Fruit fly (Drosophila melanogaster) whole organism, embryonic: ENCODE results near the gene PPP4R2r.

Experiments used
- Aef1 ChIP-seq: fragments of 200-800 bp; sonication (Bioruptor generic); IDR thresholded peaks from 3 replicates; pipeline ENCODE4 v1.3.6; 2022; ENCODE audit warnings: missing biosample characterization, missing genetic modification characterization
- CG11247 ChIP-seq: fragments of 200-800 bp; sonication (Bioruptor generic); IDR thresholded peaks from 2 replicates; pipeline ENCODE4 v1.3.6; 2022; ENCODE audit warnings: missing biosample characterization, missing genetic modification characterization
- CG11398 ChIP-seq: fragments of 200-800 bp; sonication (Bioruptor generic); optimal IDR thresholded peaks from 2 replicates; lab custom pipeline; 2016; ENCODE audit warnings: missing biosample characterization, missing genetic modification characterization
- CG11504 ChIP-seq: fragments of 200-800 bp; sonication (Bioruptor generic); optimal IDR thresholded peaks from 3 replicates; lab custom pipeline; 2019; ENCODE audit warnings: missing biosample characterization, mild to moderate bottlenecking, missing genetic modification characterization, moderate library complexity
- CG12071 ChIP-seq: fragments of 200-800 bp; sonication (Bioruptor generic); optimal IDR thresholded peaks from 3 replicates; lab custom pipeline; 2018; ENCODE audit warnings: missing biosample characterization, mild to moderate bottlenecking, missing genetic modification characterization
- CG15073 ChIP-seq: fragments of 200-800 bp; sonication (Bioruptor generic); optimal IDR thresholded peaks from 2 replicates; lab custom pipeline; 2016; ENCODE audit warnings: missing biosample characterization, missing genetic modification characterization
- CG1603 ChIP-seq: fragments of 200-800 bp; sonication (Bioruptor generic); optimal IDR thresholded peaks from 2 replicates; lab custom pipeline; 2019; ENCODE audit warnings: missing biosample characterization, mild to moderate bottlenecking, missing genetic modification characterization, moderate library complexity
- CG16863 ChIP-seq: fragments of 200-800 bp; sonication (Bioruptor generic); optimal IDR thresholded peaks from 3 replicates; lab custom pipeline; 2016; ENCODE audit warnings: missing biosample characterization, missing genetic modification characterization
- CG17612 ChIP-seq: fragments of 200-800 bp; sonication (Bioruptor generic); IDR thresholded peaks from 2 replicates; pipeline ENCODE4 v1.3.6; 2022; ENCODE audit warnings: missing biosample characterization, missing genetic modification characterization
- CG2875 ChIP-seq: fragments of 200-800 bp; sonication (Bioruptor generic); optimal IDR thresholded peaks from 2 replicates; lab custom pipeline; 2017; ENCODE audit warnings: missing biosample characterization, mild to moderate bottlenecking, missing genetic modification characterization, missing genetic modification reagents
- CG3847 ChIP-seq: fragments of 200-800 bp; sonication (Bioruptor generic); IDR thresholded peaks from 2 replicates; pipeline ENCODE4 v1.3.6; 2022; ENCODE audit warnings: missing biosample characterization, missing genetic modification characterization
- CG4730 ChIP-seq: fragments of 200-800 bp; sonication (Bioruptor generic); IDR thresholded peaks from 2 replicates; pipeline ENCODE4 v1.3.6; 2022; ENCODE audit warnings: missing biosample characterization, missing genetic modification characterization
- CG7271 ChIP-seq: fragments of 200-800 bp; sonication (Bioruptor generic); optimal IDR thresholded peaks from 2 replicates; lab custom pipeline; 2018; ENCODE audit warnings: missing biosample characterization, mild to moderate bottlenecking, missing genetic modification characterization, moderate library complexity
- CG8944 ChIP-seq: fragments of 200-800 bp; sonication (Bioruptor generic); optimal IDR thresholded peaks from 3 replicates; lab custom pipeline; 2016; ENCODE audit warnings: missing biosample characterization, missing genetic modification characterization
- Chrac-16 ChIP-seq: fragments of 200-800 bp; sonication (Bioruptor generic); optimal IDR thresholded peaks from 3 replicates; lab custom pipeline; 2016; ENCODE audit warnings: missing biosample characterization, missing genetic modification characterization
- D19B ChIP-seq: fragments of 200-800 bp; sonication (Bioruptor generic); optimal IDR thresholded peaks from 2 replicates; lab custom pipeline; 2017; ENCODE audit warnings: missing biosample characterization, mild to moderate bottlenecking, missing genetic modification characterization
- Ets97D ChIP-seq: fragments of 200-800 bp; sonication (Bioruptor generic); optimal IDR thresholded peaks from 3 replicates; lab custom pipeline; 2016; ENCODE audit warnings: missing biosample characterization, missing genetic modification characterization
- Ptx1 ChIP-seq: fragments of 200-800 bp; sonication (Bioruptor generic); IDR thresholded peaks from 2 replicates; pipeline ENCODE4 v1.3.6; 2022; ENCODE audit warnings: missing biosample characterization, missing genetic modification characterization
- Usf ChIP-seq: fragments of 200-800 bp; sonication (Bioruptor generic); optimal IDR thresholded peaks from 2 replicates; lab custom pipeline; 2017; ENCODE audit warnings: missing genotype, missing biosample characterization, missing genetic modification characterization
- abd-A ChIP-seq: fragments of 200-800 bp; sonication (Bioruptor generic); optimal IDR thresholded peaks from 3 replicates; lab custom pipeline; 2019; ENCODE audit warnings: missing biosample characterization, mild to moderate bottlenecking, missing genetic modification characterization, moderate library complexity
- eve ChIP-seq, 2 experiments: fragments of >200 bp; optimal IDR thresholded peaks; 2 replicates each; lab custom pipeline; 2017; ENCODE audit warnings: missing biosample characterization in 2 of 2, missing genetic modification characterization in 2 of 2
- exex ChIP-seq: fragments of 200-800 bp; sonication (Bioruptor generic); optimal IDR thresholded peaks from 4 replicates; lab custom pipeline; 2018; ENCODE audit warnings: missing biosample characterization, mild to moderate bottlenecking, missing genetic modification characterization, moderate library complexity
- fu2 ChIP-seq: fragments of 200-800 bp; sonication (Bioruptor generic); optimal IDR thresholded peaks from 2 replicates; lab custom pipeline; 2016; ENCODE audit warnings: missing biosample characterization, missing genetic modification characterization
- grau ChIP-seq: fragments of 200-800 bp; optimal IDR thresholded peaks from 3 replicates; lab custom pipeline; 2019; ENCODE audit warnings: missing biosample characterization, mild to moderate bottlenecking, missing genetic modification characterization, moderate library complexity
- hbn ChIP-seq: fragments of 200-800 bp; sonication (Bioruptor generic); IDR thresholded peaks from 2 replicates; pipeline ENCODE4 v1.3.6; 2022; ENCODE audit warnings: missing biosample characterization, missing genetic modification characterization; ENCODE audit not compliant: partially characterized antibody
- ind ChIP-seq: fragments of 200-800 bp; sonication (Bioruptor generic); optimal IDR thresholded peaks from 3 replicates; lab custom pipeline; 2016; ENCODE audit warnings: missing biosample characterization, missing genetic modification characterization
- knrl ChIP-seq: fragments of 200-800 bp; sonication (Bioruptor generic); IDR thresholded peaks from 3 replicates; pipeline ENCODE4 v1.3.6; 2022; ENCODE audit warnings: missing biosample characterization, missing genetic modification characterization; ENCODE audit not compliant: partially characterized antibody
- mam ChIP-seq: fragments of 200-800 bp; sonication (Bioruptor generic); optimal IDR thresholded peaks from 3 replicates; lab custom pipeline; 2016; ENCODE audit warnings: missing biosample characterization, missing genetic modification characterization
- nerfin-1 ChIP-seq: fragments of 200-800 bp; sonication (Bioruptor generic); optimal IDR thresholded peaks from 3 replicates; lab custom pipeline; 2019; ENCODE audit warnings: missing biosample characterization, mild to moderate bottlenecking, missing genetic modification characterization, moderate library complexity
- onecut ChIP-seq: fragments of 200-800 bp; sonication (Bioruptor generic); IDR thresholded peaks from 2 replicates; pipeline ENCODE4 v1.3.6; 2022; ENCODE audit warnings: missing biosample characterization, missing genetic modification characterization
- org-1 ChIP-seq: fragments of 200-800 bp; sonication (Bioruptor generic); optimal IDR thresholded peaks from 2 replicates; lab custom pipeline; 2017; ENCODE audit warnings: missing biosample characterization, missing genetic modification characterization
- pb ChIP-seq: fragments of 200-800 bp; sonication (Bioruptor generic); optimal IDR thresholded peaks from 3 replicates; lab custom pipeline; 2016; ENCODE audit warnings: missing biosample characterization, missing genetic modification characterization
- peb ChIP-seq: fragments of 200-800 bp; sonication (Bioruptor generic); IDR thresholded peaks from 2 replicates; pipeline ENCODE4 v1.3.6; 2022; ENCODE audit warnings: missing biosample characterization, missing genetic modification characterization
- phol ChIP-seq: fragments of 200-800 bp; sonication (Bioruptor generic); optimal IDR thresholded peaks from 3 replicates; lab custom pipeline; 2018; ENCODE audit warnings: missing biosample characterization, mild to moderate bottlenecking, missing genetic modification characterization, moderate library complexity
- pnt ChIP-seq: fragments of 200-800 bp; sonication (Bioruptor generic); optimal IDR thresholded peaks from 3 replicates; lab custom pipeline; 2016; ENCODE audit warnings: missing biosample characterization, missing genetic modification characterization
- prd ChIP-seq, 3 experiments: fragments of >200 bp in 2 of 3; fragments of 200-800 bp in 1 of 3; sonication (Bioruptor generic) in 1 of 3; optimal IDR thresholded peaks in 2 of 3; IDR thresholded peaks in 1 of 3; 2 replicates in 2 of 3; 3 replicates in 1 of 3; pipeline versions ENCODE4 v1.3.6 to Lab custom; 2017 to 2022; ENCODE audit warnings: missing biosample characterization in 1 of 3, missing genetic modification characterization in 1 of 3
- schlank ChIP-seq: fragments of 200-800 bp; sonication (Bioruptor generic); optimal IDR thresholded peaks from 2 replicates; lab custom pipeline; 2018; ENCODE audit warnings: missing biosample characterization, mild to moderate bottlenecking, missing genetic modification characterization
- sens ChIP-seq: fragments of 200-800 bp; sonication (Bioruptor generic); peaks from one replicate; lab custom pipeline; 2016; ENCODE audit warnings: missing biosample characterization, missing genetic modification characterization
- sisA ChIP-seq: fragments of 200-800 bp; sonication (Bioruptor generic); IDR thresholded peaks from 2 replicates; pipeline ENCODE4 v1.3.6; 2022; ENCODE audit warnings: missing biosample characterization, missing genetic modification characterization
- tna ChIP-seq: fragments of 200-800 bp; sonication (Bioruptor generic); IDR thresholded peaks from 2 replicates; pipeline ENCODE4 v1.3.6; 2022; ENCODE audit warnings: missing biosample characterization, missing genetic modification characterization; ENCODE audit not compliant: partially characterized antibody
- toy ChIP-seq: fragments of 200-800 bp; sonication (Bioruptor generic); IDR thresholded peaks from 2 replicates; pipeline ENCODE4 v1.3.6; 2022; ENCODE audit warnings: missing biosample characterization, missing genetic modification characterization
- wor ChIP-seq: fragments of 200-800 bp; sonication (Bioruptor generic); IDR thresholded peaks from 2 replicates; pipeline ENCODE4 v1.3.6; 2022; ENCODE audit warnings: missing biosample characterization, missing genetic modification characterization
- z ChIP-seq: fragments of 200-800 bp; sonication (Bioruptor generic); IDR thresholded peaks from 3 replicates; pipeline ENCODE4 v1.3.6; 2022; ENCODE audit warnings: missing biosample characterization, missing genetic modification characterization

The PPP4R2r gene

dm6 chrX:10513611-10514010, 35.0 kb downstream of the PPP4R2r start (continued):
- TF ChIP-seq knrl (GFP tag; lab: Robert Waterston, UW) (no peak), CG16863 (GFP tag; lab: Kevin White, UChicago) (no peak), grau (tag; lab: Kevin White, UChicago) (peak; percentile 7), CG11504 (tag; lab: Kevin White, UChicago) (peak; percentile 46), Usf (GFP tag; lab: Kevin White, UChicago) (no peak), abd-A (tag; lab: Kevin White, UChicago) (no peak), eve (GFP tag; optimal IDR thresholded peaks at IDR 0.05; lab: Kevin White, UChicago) (peak in 1 of 2 experiments; percentile 50), sisA (GFP tag; lab: Robert Waterston, UW) (peak; percentile 7; the same call in 1 of the 2 replicates), mam (GFP tag; lab: Kevin White, UChicago) (no peak), tna (no peak), CG11247 (GFP tag; lab: Robert Waterston, UW) (no peak), peb (no peak), pb (GFP tag; lab: Kevin White, UChicago) (no peak), CG7271 (no peak), pnt (no peak), CG3847 (GFP tag; lab: Robert Waterston, UW) (no peak), org-1 (GFP tag; lab: Kevin White, UChicago) (no peak), Ets97D (GFP tag; lab: Kevin White, UChicago) (no peak), hbn (GFP tag; lab: Robert Waterston, UW) (no peak), CG11398 (GFP tag; lab: Kevin White, UChicago) (no peak), prd (optimal IDR thresholded peaks at IDR 0.05; lab: Kevin White, UChicago) (no peak), prd (GFP tag; IDR thresholded peaks at IDR 0.05; lab: Robert Waterston, UW) (peak; percentile 8; the same call in 1 of the 3 replicates), CG2875 (no peak), onecut (GFP tag; lab: Robert Waterston, UW) (no peak), phol (tag; lab: Kevin White, UChicago) (peak; percentile 2), CG4730 (GFP tag; lab: Robert Waterston, UW) (no peak), CG12071 (GFP tag; lab: Kevin White, UChicago) (no peak), CG15073 (no peak), ind (no peak), wor (GFP tag; lab: Robert Waterston, UW) (no peak), toy (no peak), CG1603 (peak; percentile 15), sens (GFP tag; lab: Kevin White, UChicago) (peak; percentile 64)

- TF ChIP-seq z (GFP tag; lab: Robert Waterston, UW), result no peak
- no peak for TF ChIP-seq D19B
- TF ChIP-seq fu2 (GFP tag; lab: Kevin White, UChicago), result no peak
- TF ChIP-seq Ptx1 (GFP tag; lab: Robert Waterston, UW), result no peak
- TF ChIP-seq Aef1 (GFP tag; lab: Robert Waterston, UW), result no peak
- no peak for TF ChIP-seq CG17612
- no peak for TF ChIP-seq exex (tag; lab: Kevin White, UChicago)
- TF ChIP-seq nerfin-1 (tag; lab: Kevin White, UChicago), result no peak
- no peak for TF ChIP-seq Chrac-16 (GFP tag; lab: Kevin White, UChicago)
- TF ChIP-seq schlank (tag; lab: Kevin White, UChicago), result no peak
- TF ChIP-seq CG8944, result no peak
These were observed 36.2 kb downstream of the PPP4R2r start for dm6 chrX:10514850-10515249.
